Worm (Caenorhabditis elegans): ENCODE data around the gene cubn-1.

Gene cubn-1

ce11 chrV:12611029-12611428, at the start of gene cubn-1:
Gene cubn-1 (plus strand): TSS chrV:12611329.
- TF ChIP-seq B0310.2 (tag; optimal IDR thresholded peaks at IDR 0.05) (no peak), ets-7 (tag; optimal IDR thresholded peaks at IDR 0.05) (no peak), ceh-36 (tag; optimal IDR thresholded peaks at IDR 0.05) (no peak), tbx-37 (GFP tag; conservative IDR thresholded peaks at IDR 0.05) (no peak), ceh-13 (GFP tag; optimal IDR thresholded peaks at IDR 0.05) (no peak), scrt-1 (GFP tag; IDR thresholded peaks at IDR 0.05) (no peak), ama-1 (optimal IDR thresholded peaks at IDR 0.05) (no peak)

ce11 chrV:12563187-12563586, 47.9 kb upstream of the cubn-1 start, which contains the start of gene mrps-5:
Gene mrps-5 (plus strand): TSS chrV:12563487.
- TF ChIP-seq tbx-11 (GFP tag; IDR thresholded peaks at IDR 0.05), result no peak
- no peak for TF ChIP-seq ets-7 (tag; optimal IDR thresholded peaks at IDR 0.05)
- TF ChIP-seq ceh-13 (GFP tag; optimal IDR thresholded peaks at IDR 0.05), result no peak
- no peak for TF ChIP-seq ama-1 (optimal IDR thresholded peaks at IDR 0.05)
- TF ChIP-seq tbx-37 (GFP tag; conservative IDR thresholded peaks at IDR 0.05), result no peak
- TF ChIP-seq hmg-4 (GFP tag; optimal IDR thresholded peaks at IDR 0.05), result no peak

ce11 chrV:12564902-12565301, 46.2 kb upstream of the cubn-1 start:
- TF ChIP-seq tbx-11 (GFP tag; IDR thresholded peaks at IDR 0.05) (no peak), tra-4 (tag; optimal IDR thresholded peaks at IDR 0.05) (no peak), aly-1 (tag; optimal IDR thresholded peaks at IDR 0.05) (no peak), pes-1 (GFP tag; IDR thresholded peaks at IDR 0.05) (no peak), scrt-1 (GFP tag; IDR thresholded peaks at IDR 0.05) (no peak), sea-1 (GFP tag; conservative IDR thresholded peaks at IDR 0.05) (no peak), hmg-4 (GFP tag; optimal IDR thresholded peaks at IDR 0.05) (no peak), flt-1 (GFP tag; IDR thresholded peaks at IDR 0.05) (no peak), B0310.2 (tag; optimal IDR thresholded peaks at IDR 0.05) (no peak), ceh-36 (tag; optimal IDR thresholded peaks at IDR 0.05) (no peak), hnd-1 (tag; optimal IDR thresholded peaks at IDR 0.05) (no peak), hmbx-1 (tag; optimal IDR thresholded peaks at IDR 0.05) (no peak), ceh-13 (GFP tag; optimal IDR thresholded peaks at IDR 0.05) (no peak), ama-1 (optimal IDR thresholded peaks at IDR 0.05) (no peak), tbx-37 (GFP tag; conservative IDR thresholded peaks at IDR 0.05) (no peak)

- TF ChIP-seq sea-1 (GFP tag; conservative IDR thresholded peaks at IDR 0.05), result no peak
- no peak for TF ChIP-seq ceh-13 (GFP tag; optimal IDR thresholded peaks at IDR 0.05)
- TF ChIP-seq tbx-37 (GFP tag; conservative IDR thresholded peaks at IDR 0.05), result no peak
- TF ChIP-seq ceh-36 (tag; optimal IDR thresholded peaks at IDR 0.05), result no peak
- no peak for TF ChIP-seq flt-1 (GFP tag; IDR thresholded peaks at IDR 0.05)
These were observed 43.8 kb upstream of the cubn-1 start for ce11 chrV:12567312-12567711.

ce11 chrV:12567850-12568249, 43.3 kb upstream of the cubn-1 start, which contains the start of gene E02A10.4:
Gene E02A10.4 (minus strand): TSS chrV:12567950.
- TF ChIP-seq hnd-1 (tag; optimal IDR thresholded peaks at IDR 0.05) (no peak), hmbx-1 (tag; optimal IDR thresholded peaks at IDR 0.05) (no peak), ets-7 (tag; optimal IDR thresholded peaks at IDR 0.05) (no peak), flt-1 (GFP tag; IDR thresholded peaks at IDR 0.05) (no peak), sea-1 (GFP tag; conservative IDR thresholded peaks at IDR 0.05) (no peak), aly-1 (tag; optimal IDR thresholded peaks at IDR 0.05) (no peak), pes-1 (GFP tag; IDR thresholded peaks at IDR 0.05) (no peak), tbx-11 (GFP tag; IDR thresholded peaks at IDR 0.05) (no peak)

- no peak for TF ChIP-seq sea-1 (GFP tag; conservative IDR thresholded peaks at IDR 0.05)
These were observed 40.9 kb upstream of the cubn-1 start for ce11 chrV:12570271-12570670.

ce11 chrV:12575846-12576245, 35.3 kb upstream of the cubn-1 start:
- TF ChIP-seq tbx-11 (GFP tag; IDR thresholded peaks at IDR 0.05), result no peak
- no peak for TF ChIP-seq hmg-4 (GFP tag; optimal IDR thresholded peaks at IDR 0.05)

ce11 chrV:12576495-12576947, 34.6 kb upstream of the cubn-1 start, which contains the start of gene grl-23:
Gene grl-23 (minus strand): TSS chrV:12576897.
- TF ChIP-seq flt-1 (GFP tag; IDR thresholded peaks at IDR 0.05) (no peak), ets-7 (tag; optimal IDR thresholded peaks at IDR 0.05) (no peak), ceh-13 (GFP tag; optimal IDR thresholded peaks at IDR 0.05) (no peak), ceh-36 (tag; optimal IDR thresholded peaks at IDR 0.05) (no peak), tbx-11 (GFP tag; IDR thresholded peaks at IDR 0.05) (no peak), pes-1 (GFP tag; IDR thresholded peaks at IDR 0.05) (no peak), hnd-1 (tag; optimal IDR thresholded peaks at IDR 0.05) (no peak), ama-1 (optimal IDR thresholded peaks at IDR 0.05) (no peak), B0310.2 (tag; optimal IDR thresholded peaks at IDR 0.05) (no peak), tbx-37 (GFP tag; conservative IDR thresholded peaks at IDR 0.05) (no peak), scrt-1 (GFP tag; IDR thresholded peaks at IDR 0.05) (no peak), hmbx-1 (tag; optimal IDR thresholded peaks at IDR 0.05) (no peak), hmg-4 (GFP tag; optimal IDR thresholded peaks at IDR 0.05) (no peak)

- TF ChIP-seq F13C5.2 (tag; optimal IDR thresholded peaks at IDR 0.05) (no peak), hmbx-1 (tag; optimal IDR thresholded peaks at IDR 0.05) (no peak), tra-4 (tag; optimal IDR thresholded peaks at IDR 0.05) (no peak), ama-1 (optimal IDR thresholded peaks at IDR 0.05) (no peak), sea-1 (GFP tag; conservative IDR thresholded peaks at IDR 0.05) (no peak), ets-7 (tag; optimal IDR thresholded peaks at IDR 0.05) (no peak), tbx-11 (GFP tag; IDR thresholded peaks at IDR 0.05) (no peak), pes-1 (GFP tag; IDR thresholded peaks at IDR 0.05) (no peak)
These were observed 31.8 kb upstream of the cubn-1 start, which contains the start of gene E02A10.3 for ce11 chrV:12579299-12579698. Gene E02A10.3 (plus strand): TSS chrV:12579599.

Measured in whole organism, early embryonic.